Fruit fly (Drosophila melanogaster): ENCODE measurements around the gene CG31898.

CG31898 gene

DNA sequence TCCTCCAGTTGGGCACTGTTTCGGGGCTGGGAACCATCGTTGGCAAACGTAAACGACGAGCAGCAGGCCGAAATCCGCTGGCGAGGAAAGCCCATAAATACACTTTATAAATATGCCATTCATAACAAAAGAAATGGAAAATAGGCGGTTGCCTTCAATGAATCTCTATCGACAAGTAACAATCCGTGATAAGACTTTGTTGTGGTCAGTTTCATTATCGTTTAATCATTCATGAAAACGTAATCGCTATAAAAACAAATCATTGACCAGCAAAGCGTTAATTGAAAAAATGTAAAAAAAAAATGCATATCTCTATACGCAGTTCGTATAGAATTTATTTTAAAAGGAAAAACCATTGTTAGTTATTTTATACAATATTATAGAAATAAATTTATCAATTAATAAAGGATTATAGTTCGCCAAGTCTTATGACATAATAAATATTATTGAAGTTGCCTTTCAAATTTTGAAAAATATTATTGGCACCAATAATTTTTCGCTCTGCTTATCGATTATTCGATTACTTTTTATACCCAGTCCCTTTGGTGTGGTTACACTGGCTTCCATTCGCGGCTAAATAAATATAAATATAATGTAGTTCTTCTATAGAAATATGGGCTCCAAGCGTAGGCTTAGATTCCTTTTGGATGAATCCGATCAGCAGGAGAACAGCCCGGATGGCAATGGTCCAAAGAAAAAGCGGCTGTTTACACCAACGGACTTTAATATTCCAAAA is at the start of gene CG31898:
TSS of gene CG31898 (plus strand) at position 559 of the 736 bp plus-strand sequence.
- TF ChIP-seq CTCF (optimal IDR thresholded peaks at IDR 0.05) (no peak), CG8478 (optimal IDR thresholded peaks at IDR 0.05) (no peak)

DNA sequence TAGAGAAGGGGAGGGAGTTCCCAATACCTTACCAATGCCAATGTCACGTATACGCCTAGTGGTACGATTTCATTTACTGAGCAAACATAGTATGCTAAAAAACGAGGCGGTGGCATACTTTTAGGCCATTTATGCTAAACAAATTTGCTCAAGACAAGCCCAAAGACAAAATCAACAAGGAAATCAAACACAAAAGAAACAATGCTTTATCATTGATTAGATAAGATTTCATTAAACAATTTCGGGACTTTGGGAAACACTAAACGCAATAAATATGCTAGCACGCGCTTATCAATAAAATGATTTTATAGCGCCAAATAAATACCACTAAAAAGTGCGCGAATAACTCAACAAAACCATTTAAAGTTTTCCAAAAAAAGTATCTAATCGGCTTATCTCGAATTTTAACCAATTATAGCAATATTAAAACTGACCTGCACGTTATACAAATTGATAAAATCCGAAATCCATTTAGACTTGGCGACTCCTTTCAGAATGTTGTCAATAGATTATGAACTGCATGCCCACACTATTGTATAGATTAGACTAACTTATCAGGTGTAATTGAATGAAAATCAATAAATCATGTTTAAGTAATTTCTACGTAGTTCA is 49.6 kb upstream of the CG31898 start:
- TF ChIP-seq CG8478 (optimal IDR thresholded peaks at IDR 0.05) (no peak), CTCF (optimal IDR thresholded peaks at IDR 0.05) (no peak)

DNA sequence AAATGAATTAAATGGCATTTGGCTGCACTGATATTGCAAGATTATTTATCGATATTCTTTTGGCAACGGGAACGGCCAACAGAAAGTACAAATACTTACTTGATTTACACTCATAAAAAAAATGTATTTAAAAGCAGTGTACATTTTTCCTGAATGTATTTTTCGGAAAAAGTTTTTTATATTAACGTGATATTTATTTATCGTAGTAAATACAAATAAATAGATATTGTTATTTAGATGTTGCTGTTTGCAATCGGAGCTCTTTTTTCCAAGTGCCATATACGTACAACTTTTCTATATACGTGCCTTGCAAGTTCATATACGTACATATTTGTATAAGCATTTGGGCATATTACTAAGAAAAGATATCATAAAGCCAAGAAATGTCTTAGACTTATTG is 48.9 kb upstream of the CG31898 start:
- TF ChIP-seq CTCF (optimal IDR thresholded peaks at IDR 0.05) (no peak), CG8478 (optimal IDR thresholded peaks at IDR 0.05) (no peak)

DNA sequence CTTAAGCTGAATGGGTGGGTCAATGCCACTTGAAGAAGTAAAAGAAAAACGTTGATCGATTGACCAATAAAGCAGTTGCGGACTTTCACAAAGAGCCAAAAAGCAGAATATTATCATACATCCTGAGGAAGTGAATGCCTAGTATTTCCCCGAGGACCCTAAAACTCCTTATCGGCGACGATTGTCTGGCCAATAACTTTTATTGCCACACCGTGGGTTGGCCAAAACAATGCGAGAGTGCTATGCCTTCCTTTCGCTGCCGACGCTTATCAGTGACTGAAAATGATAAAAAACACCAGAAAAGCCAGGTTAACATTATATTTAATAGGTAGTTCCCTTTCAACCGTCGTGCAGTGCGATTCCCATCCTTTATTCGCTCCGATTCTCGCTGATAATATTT is 48.4 kb upstream of the CG31898 start, which contains the start of gene Mur29B:
TSS of gene Mur29B (plus strand) at position 324 of the 400 bp plus-strand sequence.
- TF ChIP-seq CTCF (optimal IDR thresholded peaks at IDR 0.05) (no peak), CG8478 (optimal IDR thresholded peaks at IDR 0.05) (no peak)

DNA sequence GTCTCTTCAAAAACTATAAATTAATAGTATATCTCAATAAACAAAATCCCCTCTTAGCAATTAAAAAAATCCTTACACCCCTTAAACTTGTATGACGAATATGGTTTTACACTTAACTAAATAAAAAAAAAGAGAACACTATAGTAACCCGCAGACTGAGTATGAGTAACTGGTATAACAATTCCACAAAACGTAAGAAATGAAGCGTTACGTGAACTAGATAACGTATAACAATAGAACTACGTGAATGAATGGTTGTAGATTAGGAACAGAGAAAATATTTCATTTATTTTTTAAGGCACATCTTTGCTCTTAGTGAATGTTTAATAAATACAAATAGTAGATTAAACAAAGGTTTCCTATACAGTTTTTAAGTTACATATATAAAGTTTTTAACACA is 44.8 kb upstream of the CG31898 start:
- TF ChIP-seq CG8478 (optimal IDR thresholded peaks at IDR 0.05) (no peak), CTCF (optimal IDR thresholded peaks at IDR 0.05) (no peak)

DNA sequence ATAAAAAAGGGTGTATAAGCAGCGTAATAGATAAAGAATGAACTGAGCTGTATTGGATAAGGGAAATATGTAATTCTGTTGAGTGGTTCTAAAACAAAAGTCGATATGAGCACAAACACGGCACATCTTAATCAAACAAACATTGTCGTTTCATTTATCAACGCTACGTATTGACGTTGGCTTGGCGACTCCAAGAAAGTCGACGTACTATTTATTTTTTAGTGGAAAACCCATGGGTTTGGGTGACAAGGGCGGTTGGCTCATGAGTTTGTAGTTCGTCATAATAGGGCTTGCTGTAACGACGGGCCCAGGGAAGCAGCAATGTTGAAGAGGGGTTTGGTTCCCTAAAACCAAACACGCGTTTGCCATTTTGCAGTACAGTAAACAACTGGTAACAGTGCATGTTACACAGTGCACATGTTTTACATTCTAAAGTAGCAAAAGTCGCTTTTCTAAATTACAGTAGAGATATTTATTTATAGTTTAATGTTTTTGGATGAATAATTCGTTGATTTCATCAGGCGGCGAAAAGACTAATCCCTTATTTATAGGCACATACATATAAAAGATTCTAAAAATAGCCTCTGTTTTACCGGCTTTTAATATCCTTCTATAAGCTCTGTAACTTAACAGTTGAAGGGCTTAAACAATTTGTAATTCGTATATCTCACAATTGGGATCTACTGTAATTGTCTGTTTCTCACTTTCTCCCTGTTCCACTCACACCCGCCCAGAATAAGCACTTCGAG is 38.8 kb upstream of the CG31898 start:
- no peak for TF ChIP-seq CG8478 (optimal IDR thresholded peaks at IDR 0.05)
- TF ChIP-seq CTCF (optimal IDR thresholded peaks at IDR 0.05), result no peak

DNA sequence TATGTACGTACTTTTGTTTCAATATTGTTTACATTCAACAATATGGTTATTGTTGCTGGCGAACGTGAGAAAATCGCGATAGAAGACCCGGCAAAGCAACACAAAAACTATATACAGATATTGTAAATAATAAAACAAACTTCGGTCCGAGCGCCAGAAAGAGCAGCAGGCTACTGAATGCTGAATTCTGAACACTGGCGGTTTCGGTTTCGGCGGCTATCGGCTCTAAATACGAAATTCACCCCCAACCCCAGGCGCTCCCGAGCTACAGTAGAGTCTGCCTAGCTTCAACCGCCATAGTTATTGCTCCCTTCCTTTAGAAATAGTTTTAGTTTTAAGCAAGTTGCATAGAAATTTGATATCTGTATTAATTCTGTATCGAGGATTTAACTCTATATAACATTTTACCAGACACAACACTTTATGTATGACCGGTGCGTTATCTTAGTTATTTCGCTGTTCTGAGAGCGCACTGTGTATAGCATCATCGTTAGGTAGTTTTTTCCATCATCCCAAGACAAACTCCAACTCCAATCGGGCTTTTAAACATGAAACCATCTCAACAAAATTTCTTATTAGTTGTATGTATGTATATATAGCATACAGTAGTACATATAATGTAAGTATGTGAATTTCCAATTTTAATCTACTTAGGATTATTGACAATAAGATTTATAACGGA is 37.8 kb upstream of the CG31898 start, which contains the start of gene CG7627:
TSS of gene CG7627 (minus strand) at position 197 of the 682 bp plus-strand sequence.
- TF ChIP-seq CTCF (optimal IDR thresholded peaks at IDR 0.05) (no peak), CG8478 (optimal IDR thresholded peaks at IDR 0.05) (no peak)

DNA sequence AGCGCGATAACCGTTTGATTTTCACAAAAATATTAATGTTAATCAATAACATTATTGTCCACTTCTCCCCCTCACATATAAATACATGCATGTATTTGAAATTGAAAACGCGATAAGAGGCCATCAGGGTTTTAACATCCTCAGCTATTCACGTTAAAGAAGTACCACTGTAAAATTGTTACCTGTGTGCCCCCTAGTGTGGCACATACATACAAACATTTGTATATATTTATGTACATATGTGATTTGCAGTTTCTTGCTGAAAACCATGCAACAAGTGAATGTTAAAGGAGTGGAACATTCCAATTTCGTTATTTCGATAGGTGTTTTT is 37.3 kb upstream of the CG31898 start:
- TF ChIP-seq CG8478 (optimal IDR thresholded peaks at IDR 0.05), result no peak
- TF ChIP-seq CTCF (optimal IDR thresholded peaks at IDR 0.05), result no peak

DNA sequence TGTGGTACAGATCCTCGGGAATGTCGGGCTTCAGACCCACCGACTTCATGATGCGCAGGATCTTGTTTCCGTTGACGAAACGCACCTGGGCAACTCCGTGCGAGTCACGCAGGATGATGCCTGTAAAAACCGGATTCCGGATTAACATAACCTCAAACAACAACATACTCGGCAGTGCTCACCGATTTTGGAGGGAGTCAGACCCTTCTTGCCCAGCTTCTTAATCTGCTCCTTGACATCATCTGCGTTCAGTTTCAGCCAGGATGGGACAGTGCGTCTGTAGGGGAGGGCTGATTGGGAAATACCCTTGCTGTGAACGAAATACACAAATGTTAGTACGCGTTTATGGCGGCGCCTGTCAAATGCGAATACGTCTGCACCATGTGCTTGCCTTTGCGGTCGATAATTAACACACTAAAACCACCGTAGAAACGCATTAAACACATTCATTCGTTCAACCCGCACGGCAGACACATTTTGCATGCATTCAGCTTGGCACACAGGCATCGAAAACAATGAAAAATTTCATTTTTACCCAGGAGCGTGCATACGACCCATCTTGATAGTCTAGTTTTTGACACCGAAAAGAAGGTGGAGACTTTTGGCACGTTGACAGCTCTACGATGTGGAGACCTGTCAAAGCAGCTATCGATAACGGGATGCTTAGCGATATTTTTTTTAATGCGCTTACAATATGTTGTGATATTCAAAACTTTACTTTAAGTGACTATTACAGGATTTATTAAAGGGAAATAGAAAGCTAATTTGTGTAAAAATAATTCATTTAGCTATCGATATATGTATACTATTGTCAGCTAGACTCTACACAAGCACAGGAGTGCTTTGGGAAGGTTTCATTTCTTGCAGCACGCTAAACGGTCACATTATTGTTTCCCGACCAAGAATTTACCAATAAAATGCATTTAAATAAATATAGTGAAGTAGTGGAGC is 35.9 kb upstream of the CG31898 start, which contains the start of the genes RpS13 and CSN8:
TSS of gene RpS13 (minus strand) at position 657 of the 951 bp plus-strand sequence.
TSS of gene CSN8 (plus strand) at position 850 of the 951 bp plus-strand sequence.
- TF ChIP-seq CTCF (optimal IDR thresholded peaks at IDR 0.05), result no peak
- TF ChIP-seq CG8478 (optimal IDR thresholded peaks at IDR 0.05), result no peak

DNA sequence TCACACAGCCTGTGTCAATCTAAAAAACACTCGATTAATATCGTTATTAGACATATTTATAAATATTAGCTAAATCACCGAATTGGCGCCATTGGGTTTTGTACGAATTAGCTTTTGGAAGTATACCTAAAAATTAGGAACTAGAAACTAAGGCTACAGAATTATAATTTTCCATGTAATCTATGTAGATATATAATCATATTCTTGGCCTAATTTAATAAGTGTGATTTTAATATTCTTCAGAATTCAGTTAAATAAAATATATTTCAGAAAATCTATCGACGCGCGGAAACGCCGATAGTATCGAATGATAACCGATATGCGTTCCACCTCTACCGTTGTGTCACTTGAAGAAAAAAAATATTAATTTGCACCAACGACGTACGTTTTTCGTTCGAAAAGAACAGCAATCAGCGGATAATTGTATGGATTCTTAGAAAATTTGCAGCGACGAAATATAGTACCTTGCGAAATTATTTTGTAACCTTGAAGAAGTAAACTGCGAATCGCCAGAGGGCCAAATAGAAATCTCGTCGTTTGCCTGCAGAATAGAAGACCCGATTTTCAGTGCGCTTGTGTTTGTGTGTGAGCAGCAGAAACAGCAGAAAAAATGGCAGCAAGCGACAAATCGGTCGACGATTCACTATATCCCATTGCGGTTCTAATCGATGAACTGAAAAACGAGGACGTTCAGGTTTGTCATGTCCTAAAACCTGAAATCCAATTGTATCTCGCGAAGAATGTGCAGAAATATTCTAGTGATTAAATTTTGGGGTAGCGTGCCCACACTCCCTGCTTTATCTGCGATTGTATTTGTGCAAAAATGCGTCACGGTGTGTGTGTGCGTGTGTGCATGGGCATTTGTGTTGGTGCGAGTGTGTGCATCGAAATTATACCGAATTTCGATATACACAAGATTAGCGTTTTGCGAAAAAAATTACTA is 34.2 kb upstream of the CG31898 start, which contains the start of gene Pp2A-29B:
TSS of gene Pp2A-29B (plus strand) at position 338 of the 943 bp plus-strand sequence.
- TF ChIP-seq CTCF (optimal IDR thresholded peaks at IDR 0.05) (no peak), CG8478 (optimal IDR thresholded peaks at IDR 0.05) (no peak)

DNA sequence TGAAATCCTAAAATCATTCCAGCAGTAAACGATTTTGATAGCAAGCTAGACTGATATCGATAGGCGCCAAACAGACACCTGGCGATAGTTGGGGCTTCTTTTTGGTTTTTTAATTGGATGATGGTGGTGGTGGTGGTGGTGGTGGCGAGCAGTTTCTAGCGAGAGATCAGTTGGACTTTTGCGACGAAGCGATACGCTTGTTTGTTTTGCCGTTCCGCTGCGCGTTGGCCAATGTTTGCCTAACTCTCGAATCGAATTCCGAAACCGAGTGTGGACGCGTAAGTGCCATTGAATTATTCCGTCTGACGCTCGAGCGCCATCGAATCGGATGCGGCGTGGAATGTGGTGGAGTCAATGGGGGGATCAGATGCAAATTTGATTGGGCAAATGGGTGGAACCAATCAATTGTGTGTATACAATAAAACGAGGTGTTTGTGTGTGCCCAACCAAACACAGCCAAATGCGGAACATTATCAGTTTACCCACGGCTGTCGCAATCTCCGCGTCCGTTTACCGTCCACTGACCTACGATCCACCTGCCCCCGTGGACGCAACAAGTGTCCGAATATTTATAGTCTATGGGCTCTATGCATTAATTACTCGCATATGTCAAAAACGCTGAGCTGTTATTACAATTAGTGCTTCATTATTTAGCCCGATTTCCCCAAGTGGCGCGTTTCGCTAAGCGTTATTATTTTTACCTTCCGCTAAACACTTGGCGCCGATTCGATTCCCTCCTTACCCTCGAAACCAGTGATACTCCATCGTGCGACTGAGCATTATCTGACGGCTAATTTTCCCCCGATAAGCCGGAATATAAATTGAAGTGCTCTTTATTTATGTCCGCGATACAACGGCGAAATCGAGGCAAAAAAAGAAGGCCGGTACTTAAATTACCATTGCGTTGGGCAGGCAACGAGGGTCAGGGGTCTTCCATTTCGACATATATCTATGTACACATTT is 29.6 kb upstream of the CG31898 start, which contains the start of gene CG17292:
TSS of gene CG17292 (plus strand) at position 91 of the 963 bp plus-strand sequence.
- no peak for TF ChIP-seq CTCF (optimal IDR thresholded peaks at IDR 0.05)
- TF ChIP-seq CG8478 (optimal IDR thresholded peaks at IDR 0.05), result no peak

Data from S2 (cell line).